Comparison of ENCODE assay signal across 3 worm cellular contexts in genomic region chrIII:1151680-1152079, ce11.
A peak's percentile ranks its signal among the peaks of the same experiment; 100 is the strongest.
TF ChIP-seq lines count a peak whose summit lies in the region.

TSS of gene cdh-12 (plus strand) at chrIII:1152044.

TF ChIP-seq in whole organism, L1 larva, 84 proteins besides CTCF, POLR2A, EP300 and RAD21:
- TF ChIP-seq mab-9 (GFP tag; IDR thresholded peaks at IDR 0.05; lab: Robert Waterston, UW) (no peak), blmp-1 (tag; optimal IDR thresholded peaks at IDR 0.05; lab: Kevin White, UChicago) (peak; percentile 97)

TF ChIP-seq in whole organism, L4 larva, 104 proteins besides CTCF, POLR2A, EP300 and RAD21:
- TF ChIP-seq aha-1 (tag; lab: Kevin White, UChicago) (peak; percentile 16), unc-130 (GFP tag; optimal IDR thresholded peaks at IDR 0.05; lab: Kevin White, UChicago) (no peak)

TF ChIP-seq in whole organism, mixed stage, embryonic, 35 proteins besides CTCF, POLR2A, EP300 and RAD21:
- no peak for TF ChIP-seq lsy-2 (tag; optimal IDR thresholded peaks at IDR 0.05; lab: Kevin White, UChicago)
- TF ChIP-seq unc-120 (tag; optimal IDR thresholded peaks at IDR 0.05; lab: Kevin White, UChicago; ENCODE audit: poor library complexity, severe bottlenecking), result no peak
- peak; percentile 65 for TF ChIP-seq blmp-1 (tag; optimal IDR thresholded peaks at IDR 0.05; lab: Kevin White, UChicago)
- TF ChIP-seq elt-1 (tag; optimal IDR thresholded peaks at IDR 0.05; lab: Kevin White, UChicago; ENCODE audit: borderline replicate concordance, insufficient read depth), result no peak
- TF ChIP-seq ceh-39 (tag; optimal IDR thresholded peaks at IDR 0.05; lab: Kevin White, UChicago), result no peak
- TF ChIP-seq nhr-28 (tag; optimal IDR thresholded peaks at IDR 0.05; lab: Kevin White, UChicago), result no peak
- no peak for TF ChIP-seq ham-2 (GFP tag; optimal IDR thresholded peaks at IDR 0.05; lab: Kevin White, UChicago)

Comparison
In these comparisons a context has a peak if more than half of its experiments do, and no peak if none do; other contexts are left out.
1. Of the 29 proteins assayed by ChIP-seq in both whole organism, L4 larva and whole organism, L1 larva: peak only in whole organism, L4 larva: aha-1; only in whole organism, L1 larva: none; in both: none; in neither: 28.